Fruit fly (Drosophila melanogaster): ENCODE results near the gene Pgant6.
A peak's percentile ranks its signal among the peaks of the same experiment; 100 is the strongest.

Gene Pgant6

dm6 chr3L:2825377-2825776, 43.3 kb downstream of the Pgant6 start:
- TF ChIP-seq dysf (GFP tag; IDR thresholded peaks at IDR 0.05) (peak; percentile 65), lilli (GFP tag; optimal IDR thresholded peaks at IDR 0.05) (peak; percentile 26), CG16815 (GFP tag; optimal IDR thresholded peaks at IDR 0.05) (no peak), pfk (GFP tag; optimal IDR thresholded peaks at IDR 0.05) (no peak), CG4730 (GFP tag; IDR thresholded peaks at IDR 0.05) (no peak), lmd (GFP tag; IDR thresholded peaks at IDR 0.05) (peak; percentile 47; the same call in 1 of the 2 replicates), h (optimal IDR thresholded peaks at IDR 0.05) (no peak), CG11093 (GFP tag; IDR thresholded peaks at IDR 0.05) (no peak), so (GFP tag; IDR thresholded peaks at IDR 0.05) (no peak), CG16863 (GFP tag; optimal IDR thresholded peaks at IDR 0.05) (no peak), CG14860 (GFP tag; IDR thresholded peaks at IDR 0.05; ENCODE audit: partially characterized antibody) (no peak), Asciz (GFP tag; optimal IDR thresholded peaks at IDR 0.05) (peak; percentile 68), bigmax (GFP tag; optimal IDR thresholded peaks at IDR 0.05) (no peak), CG9797 (GFP tag; optimal IDR thresholded peaks at IDR 0.05) (no peak), ind (GFP tag; optimal IDR thresholded peaks at IDR 0.05) (peak; percentile 58), bcd (GFP tag; optimal IDR thresholded peaks at IDR 0.05) (peak; percentile 53), Spps (tag; optimal IDR thresholded peaks at IDR 0.05) (peak; percentile 28), CG14667 (GFP tag; IDR thresholded peaks at IDR 0.05) (0 out of 2 replicates have a peak, but pooled peaks have one; percentile 6), CG15479 (GFP tag; optimal IDR thresholded peaks at IDR 0.05) (no peak), Mad (GFP tag; optimal IDR thresholded peaks at IDR 0.05) (no peak), danr (GFP tag; IDR thresholded peaks at IDR 0.05) (peak; percentile 39; the same call in 1 of the 2 replicates), ara (GFP tag; IDR thresholded peaks at IDR 0.05) (peak; percentile 56; the same call in 1 of the 2 replicates), CG10959 (GFP tag; IDR thresholded peaks at IDR 0.05) (no peak), Blimp-1 (GFP tag; optimal IDR thresholded peaks at IDR 0.05) (peak; percentile 69), CG18262 (tag; optimal IDR thresholded peaks at IDR 0.05) (peak; percentile 68), CG2889 (GFP tag; IDR thresholded peaks at IDR 0.05) (0 out of 3 replicates have a peak, but pooled peaks have one; percentile 34), Oaz (GFP tag; IDR thresholded peaks at IDR 0.05) (0 out of 2 replicates have a peak, but pooled peaks have one; percentile 9), hbn (GFP tag; IDR thresholded peaks at IDR 0.05; ENCODE audit: partially characterized antibody) (no peak), B-H1 (GFP tag; IDR thresholded peaks at IDR 0.05) (peak; percentile 31; the same call in 1 of the 3 replicates), Bteb2 (GFP tag; optimal IDR thresholded peaks at IDR 0.05) (no peak), CG17802 (tag; optimal IDR thresholded peaks at IDR 0.05) (no peak), Doc2 (GFP tag; IDR thresholded peaks at IDR 0.05) (no peak), CG18619 (GFP tag; optimal IDR thresholded peaks at IDR 0.05) (peak; percentile 23), CG13424 (tag; optimal IDR thresholded peaks at IDR 0.05) (peak; percentile 73), chm (GFP tag; IDR thresholded peaks at IDR 0.05) (no peak), NfI (GFP tag; optimal IDR thresholded peaks at IDR 0.05) (peak; percentile 42), Dp (GFP tag; optimal IDR thresholded peaks at IDR 0.05) (no peak), ato (GFP tag; IDR thresholded peaks at IDR 0.05; ENCODE audit: partially characterized antibody) (no peak), CG13123 (GFP tag; optimal IDR thresholded peaks at IDR 0.05) (no peak), CG3281 (GFP tag; optimal IDR thresholded peaks at IDR 0.05) (peak; percentile 65), chn (GFP tag; optimal IDR thresholded peaks at IDR 0.05) (peak; percentile 29), gsb-n (tag; optimal IDR thresholded peaks at IDR 0.05) (peak; percentile 55), CG9817 (tag; optimal IDR thresholded peaks at IDR 0.05) (peak; percentile 34), br (optimal IDR thresholded peaks at IDR 0.05) (no peak), CG10321 (GFP tag; IDR thresholded peaks at IDR 0.05) (no peak), eyg (GFP tag; optimal IDR thresholded peaks at IDR 0.05) (no peak), CG17612 (GFP tag; IDR thresholded peaks at IDR 0.05) (no peak), kay (GFP tag; optimal IDR thresholded peaks at IDR 0.05) (peak; percentile 15), Meics (GFP tag; optimal IDR thresholded peaks at IDR 0.05) (peak; percentile 67), CG17568 (GFP tag; optimal IDR thresholded peaks at IDR 0.05) (no peak), crp (GFP tag; optimal IDR thresholded peaks at IDR 0.05) (no peak), ci (GFP tag; IDR thresholded peaks at IDR 0.05) (peak; percentile 73; the same call in 2 of the 3 replicates)

All from whole organism, embryonic.